Worm (Caenorhabditis elegans) whole organism, L2 larva: ENCODE data around the gene gtsf-1.

Experiments used
- F13H6.1 ChIP-seq: sonication (generic microtip); optimal IDR thresholded peaks from 2 replicates; lab custom pipeline; 2016; ENCODE audit warnings: missing genetic modification characterization, missing compliant biosample characterization
- R02D3.7 ChIP-seq: fragments of 150-350 bp; optimal IDR thresholded peaks from 2 replicates; lab custom pipeline; 2014; ENCODE audit warnings: missing biosample characterization, missing genetic modification characterization
- ZK546.5 ChIP-seq: sonication (generic microtip); optimal IDR thresholded peaks from 2 replicates; lab custom pipeline; 2017; ENCODE audit warnings: missing biosample characterization, missing genetic modification characterization
- blmp-1 ChIP-seq: sonication (generic microtip); optimal IDR thresholded peaks from 2 replicates; lab custom pipeline; 2017; ENCODE audit warnings: missing genetic modification characterization, mild to moderate bottlenecking, missing compliant biosample characterization, antibody characterized with exemption, moderate library complexity; ENCODE audit not compliant: insufficient read depth
- ceh-82 ChIP-seq: fragments of 150-350 bp; optimal IDR thresholded peaks from 2 replicates; lab custom pipeline; 2014; ENCODE audit warnings: missing biosample characterization, missing genetic modification characterization
- fos-1 ChIP-seq: fragments of 150-350 bp; optimal IDR thresholded peaks from 2 replicates; lab custom pipeline; 2014; ENCODE audit warnings: missing biosample characterization, missing genetic modification characterization
- nhr-12 ChIP-seq: fragments of 150-350 bp; optimal IDR thresholded peaks from 2 replicates; lab custom pipeline; 2014; ENCODE audit warnings: missing biosample characterization, missing genetic modification characterization
- nhr-237 ChIP-seq: fragments of 150-350 bp; optimal IDR thresholded peaks from 2 replicates; lab custom pipeline; 2014; ENCODE audit warnings: missing biosample characterization, missing genetic modification characterization
- nhr-77 ChIP-seq: fragments of 150-350 bp; optimal IDR thresholded peaks from 2 replicates; lab custom pipeline; 2014; ENCODE audit warnings: missing biosample characterization, missing genetic modification characterization

DNA sequence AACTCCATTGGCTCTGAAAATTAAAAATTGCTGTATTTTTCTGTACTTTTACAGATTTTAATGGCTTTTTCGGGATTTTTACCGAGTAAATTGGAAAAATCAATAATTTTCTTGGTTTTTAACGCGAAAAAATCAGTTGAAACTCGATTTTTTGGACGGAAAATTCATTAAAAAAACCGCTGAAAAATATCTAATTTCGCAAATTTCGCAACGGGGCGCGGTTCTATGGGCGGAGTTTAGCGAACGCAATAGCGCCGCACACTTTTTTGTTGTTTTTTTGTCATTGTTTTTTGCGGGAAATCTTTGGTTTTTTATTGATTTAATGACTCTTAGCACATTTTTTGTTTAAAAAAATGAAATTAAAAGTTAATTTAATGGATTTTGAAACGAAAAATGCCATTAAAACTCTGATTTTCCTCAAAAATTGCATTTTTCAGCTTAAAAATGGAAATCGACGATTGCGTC is 2.2 kb upstream of the gtsf-1 start, which contains the start of the genes mel-46 and lsy-13:
- TF ChIP-seq R02D3.7 (no peak), ZK546.5 (tag; lab: Kevin White, UChicago) (no peak), nhr-12 (tag; lab: Kevin White, UChicago) (no peak), ceh-82 (tag; lab: Kevin White, UChicago) (no peak), nhr-77 (tag; lab: Kevin White, UChicago) (no peak), blmp-1 (tag; lab: Kevin White, UChicago) (no peak), F13H6.1 (peak; percentile 15), nhr-237 (tag; lab: Kevin White, UChicago) (no peak), fos-1 (no peak)
